Worm (Caenorhabditis elegans) whole organism, late embryonic: ENCODE results near the gene oac-20.

ENCODE experiments used
- C38D4.7 ChIP-seq: fragments of 200-800 bp; sonication (Bioruptor generic); optimal IDR thresholded peaks from 2 replicates; lab custom pipeline; 2018; ENCODE audit warnings: mild to moderate bottlenecking, missing genetic modification characterization, moderate library complexity, missing compliant biosample characterization
- F13H6.1 ChIP-seq: sonication (generic microtip); optimal IDR thresholded peaks from 2 replicates; lab custom pipeline; 2016; ENCODE audit warnings: missing genetic modification characterization, missing compliant biosample characterization
- K02D7.2 ChIP-seq: sonication (generic microtip); optimal IDR thresholded peaks from 2 replicates; lab custom pipeline; 2017; ENCODE audit warnings: mild to moderate bottlenecking, missing genetic modification characterization, missing compliant biosample characterization
- K09A11.1 ChIP-seq: sonication (generic microtip); optimal IDR thresholded peaks from 2 replicates; lab custom pipeline; 2017; ENCODE audit warnings: antibody characterized with exemption, mild to moderate bottlenecking, missing genetic modification characterization, missing compliant biosample characterization; ENCODE audit not compliant: insufficient read depth
- T23F11.4 ChIP-seq: fragments of 200-800 bp; sonication (Bioruptor generic); optimal IDR thresholded peaks from 2 replicates; lab custom pipeline; 2018; ENCODE audit warnings: mild to moderate bottlenecking, missing genetic modification characterization, missing compliant biosample characterization
- ceh-14 ChIP-seq: sonication (generic microtip); optimal IDR thresholded peaks from 2 replicates; lab custom pipeline; 2016; ENCODE audit warnings: missing genotype, missing genetic modification characterization, missing compliant biosample characterization
- ceh-18 ChIP-seq: sonication (generic microtip); optimal IDR thresholded peaks from 2 replicates; lab custom pipeline; 2016; ENCODE audit warnings: missing genetic modification characterization, missing compliant biosample characterization
- ceh-19 ChIP-seq: fragments of 200-800 bp; sonication (Bioruptor generic); optimal IDR thresholded peaks from 2 replicates; lab custom pipeline; 2018; ENCODE audit warnings: mild to moderate bottlenecking, missing genetic modification characterization, missing compliant biosample characterization
- ceh-2 ChIP-seq: sonication (generic microtip); optimal IDR thresholded peaks from 2 replicates; lab custom pipeline; 2016; ENCODE audit warnings: missing genotype, missing genetic modification characterization, missing compliant biosample characterization
- ceh-24 ChIP-seq: sonication (generic microtip); optimal IDR thresholded peaks from 2 replicates; lab custom pipeline; 2016; ENCODE audit warnings: mild to moderate bottlenecking, missing genetic modification characterization, missing compliant biosample characterization
- ceh-30 ChIP-seq: fragments of 150-350 bp; optimal IDR thresholded peaks from 2 replicates; lab custom pipeline; 2014; ENCODE audit warnings: missing biosample characterization, missing genetic modification characterization
- ceh-48 ChIP-seq: sonication (generic microtip); optimal IDR thresholded peaks from 2 replicates; lab custom pipeline; 2016; ENCODE audit warnings: missing genetic modification characterization, inconsistent platforms, missing compliant biosample characterization
- ceh-9 ChIP-seq: sonication (generic microtip); optimal IDR thresholded peaks from 2 replicates; lab custom pipeline; 2016; ENCODE audit warnings: mild to moderate bottlenecking, missing genetic modification characterization, inconsistent platforms, missing compliant biosample characterization
- elt-2 ChIP-seq: sonication (generic microtip); optimal IDR thresholded peaks from 2 replicates; lab custom pipeline; 2016; ENCODE audit warnings: missing genetic modification reagents, missing genetic modification characterization, missing compliant biosample characterization
- ets-4 ChIP-seq: sonication (generic microtip); optimal IDR thresholded peaks from 2 replicates; lab custom pipeline; 2016; ENCODE audit warnings: missing genetic modification characterization, missing compliant biosample characterization
- fax-1 ChIP-seq: sonication (generic microtip); optimal IDR thresholded peaks from 2 replicates; lab custom pipeline; 2016; ENCODE audit warnings: missing genotype, missing genetic modification characterization, missing compliant biosample characterization
- fkh-6 ChIP-seq: sonication (generic microtip); optimal IDR thresholded peaks from 2 replicates; lab custom pipeline; 2016; ENCODE audit warnings: missing genetic modification characterization, missing compliant biosample characterization
- gmeb-2 ChIP-seq: sonication (generic microtip); optimal IDR thresholded peaks from 2 replicates; lab custom pipeline; 2016; ENCODE audit warnings: missing genetic modification characterization, inconsistent platforms, missing compliant biosample characterization
- hlh-13 ChIP-seq: fragments of 200-800 bp; sonication (Bioruptor generic); optimal IDR thresholded peaks from 2 replicates; lab custom pipeline; 2018; ENCODE audit warnings: mild to moderate bottlenecking, missing genetic modification characterization, missing compliant biosample characterization
- hlh-15 ChIP-seq: sonication (generic microtip); optimal IDR thresholded peaks from 2 replicates; lab custom pipeline; 2016; ENCODE audit warnings: missing genetic modification characterization, missing compliant biosample characterization
- hlh-30 ChIP-seq: sonication (generic microtip); optimal IDR thresholded peaks from 2 replicates; lab custom pipeline; 2017; ENCODE audit warnings: antibody characterized with exemption, missing genetic modification characterization, missing compliant biosample characterization; ENCODE audit not compliant: insufficient read depth
- madf-2 ChIP-seq: sonication (generic microtip); optimal IDR thresholded peaks from 2 replicates; lab custom pipeline; 2017; ENCODE audit warnings: missing genetic modification characterization, missing compliant biosample characterization
- mec-3 ChIP-seq: sonication (generic microtip); optimal IDR thresholded peaks from 2 replicates; lab custom pipeline; 2016; ENCODE audit warnings: borderline replicate concordance, missing genetic modification characterization, missing compliant biosample characterization
- nhr-11 ChIP-seq: fragments of 150-350 bp; optimal IDR thresholded peaks from 2 replicates; lab custom pipeline; 2014; ENCODE audit warnings: missing biosample characterization, missing genetic modification characterization
- nhr-232 ChIP-seq: sonication (generic microtip); optimal IDR thresholded peaks from 2 replicates; lab custom pipeline; 2016; ENCODE audit warnings: missing genetic modification characterization, missing compliant biosample characterization
- odd-2 ChIP-seq: sonication (generic microtip); optimal IDR thresholded peaks from 2 replicates; lab custom pipeline; 2017; ENCODE audit warnings: antibody characterized with exemption, mild to moderate bottlenecking, missing genetic modification characterization, missing compliant biosample characterization
- pag-3 ChIP-seq: sonication (generic microtip); optimal IDR thresholded peaks from 2 replicates; lab custom pipeline; 2016; ENCODE audit warnings: missing compliant biosample characterization, missing genetic modification characterization, borderline replicate concordance
- pax-1 ChIP-seq: fragments of 150-350 bp; optimal IDR thresholded peaks from 2 replicates; lab custom pipeline; 2014; ENCODE audit warnings: missing biosample characterization, missing genetic modification characterization
- pha-2 ChIP-seq: sonication (generic microtip); optimal IDR thresholded peaks from 2 replicates; lab custom pipeline; 2017; ENCODE audit warnings: mild to moderate bottlenecking, missing genetic modification characterization, missing compliant biosample characterization
- pqm-1 ChIP-seq: sonication (generic microtip); optimal IDR thresholded peaks from 2 replicates; lab custom pipeline; 2016; ENCODE audit warnings: missing genetic modification characterization, missing compliant biosample characterization
- pros-1 ChIP-seq: fragments of 150-350 bp; optimal IDR thresholded peaks from 2 replicates; lab custom pipeline; 2014; ENCODE audit warnings: missing biosample characterization, missing genetic modification reagents, missing genetic modification characterization
- ref-2 ChIP-seq: sonication (generic microtip); optimal IDR thresholded peaks from 2 replicates; lab custom pipeline; 2016; ENCODE audit warnings: missing genetic modification characterization, missing compliant biosample characterization
- rnt-1 ChIP-seq: sonication (generic microtip); optimal IDR thresholded peaks from 2 replicates; lab custom pipeline; 2016; ENCODE audit warnings: missing genetic modification characterization, missing compliant biosample characterization
- sdc-2 ChIP-seq: sonication (generic microtip); optimal IDR thresholded peaks from 2 replicates; lab custom pipeline; 2016; ENCODE audit warnings: missing genotype, missing genetic modification characterization, missing compliant biosample characterization
- sox-4 ChIP-seq: sonication (generic microtip); optimal IDR thresholded peaks from 2 replicates; lab custom pipeline; 2017; ENCODE audit warnings: mild to moderate bottlenecking, missing genetic modification characterization, inconsistent platforms, missing compliant biosample characterization
- tbx-2 ChIP-seq: sonication (generic microtip); optimal IDR thresholded peaks from 2 replicates; lab custom pipeline; 2016; ENCODE audit warnings: missing genetic modification characterization, missing compliant biosample characterization
- tbx-7 ChIP-seq: sonication (generic microtip); optimal IDR thresholded peaks from 2 replicates; lab custom pipeline; 2016; ENCODE audit warnings: missing genotype, missing genetic modification characterization, missing compliant biosample characterization
- ttx-3 ChIP-seq: sonication (generic microtip); optimal IDR thresholded peaks from 2 replicates; lab custom pipeline; 2016; ENCODE audit warnings: missing genetic modification reagents, missing genetic modification characterization, missing compliant biosample characterization
- unc-42 ChIP-seq: sonication (generic microtip); optimal IDR thresholded peaks from 2 replicates; lab custom pipeline; 2016; ENCODE audit warnings: missing genotype, missing genetic modification characterization, missing compliant biosample characterization
- ztf-16 ChIP-seq: sonication (generic microtip); optimal IDR thresholded peaks from 2 replicates; lab custom pipeline; 2017; ENCODE audit warnings: missing genetic modification characterization, missing compliant biosample characterization

The oac-20 gene

ce11 chrV:15996655-15997186 is 18.2 kb downstream of the oac-20 start, which contains the start of the genes C06C6.9 and C06C6.8:
C06C6.9 (minus strand) TSS chrV:15996755.
C06C6.8 (plus strand) TSS chrV:15997136.
- TF ChIP-seq ceh-30 (tag; lab: Kevin White, UChicago): no peak
- no peak for TF ChIP-seq nhr-232 (tag; lab: Kevin White, UChicago)
- no peak for TF ChIP-seq C38D4.7
- TF ChIP-seq K02D7.2 (tag; lab: Kevin White, UChicago): no peak
- TF ChIP-seq K09A11.1: no peak
- TF ChIP-seq gmeb-2: no peak
- TF ChIP-seq ceh-2: no peak
- TF ChIP-seq ceh-48 (tag; lab: Kevin White, UChicago): no peak
- TF ChIP-seq ceh-18 (tag; lab: Kevin White, UChicago): no peak
- no peak for TF ChIP-seq sdc-2
- no peak for TF ChIP-seq madf-2 (tag; lab: Kevin White, UChicago)
- no peak for TF ChIP-seq tbx-2 (tag; lab: Kevin White, UChicago)
- TF ChIP-seq unc-42 (tag; lab: Kevin White, UChicago): no peak
- no peak for TF ChIP-seq T23F11.4 (GFP tag; lab: Kevin White, UChicago)

- peak; percentile 15 for TF ChIP-seq hlh-30
- no peak for TF ChIP-seq ets-4 (tag; lab: Kevin White, UChicago)
- TF ChIP-seq, all 69 proteins: peak for 1
Measured at ce11 chrV:16000433-16000832, 21.9 kb downstream of the oac-20 start, which contains the start of gene nhr-50. nhr-50 (minus strand) TSS chrV:16000631.

ce11 chrV:16002288-16002687 is 23.8 kb downstream of the oac-20 start, which contains the start of gene nhr-63:
nhr-63 (plus strand) TSS chrV:16002588.
- TF ChIP-seq pag-3 (tag; lab: Kevin White, UChicago): no peak
- no peak for TF ChIP-seq mec-3
- no peak for TF ChIP-seq elt-2 (tag; lab: Kevin White, UChicago)
- TF ChIP-seq ceh-19 (GFP tag; lab: Kevin White, UChicago): no peak
- TF ChIP-seq tbx-7 (tag; lab: Kevin White, UChicago): no peak
- no peak for TF ChIP-seq hlh-15
- TF ChIP-seq sdc-2: no peak
- no peak for TF ChIP-seq ztf-16 (tag; lab: Kevin White, UChicago)
- no peak for TF ChIP-seq fkh-6
- TF ChIP-seq, all 69 proteins: peak for 0

ce11 chrV:16007505-16007904 is 29.0 kb downstream of the oac-20 start, which contains the start of gene str-231:
str-231 (minus strand) TSS chrV:16007605.
- TF ChIP-seq odd-2 (no peak), hlh-13 (GFP tag; lab: Kevin White, UChicago) (no peak), ceh-14 (tag; lab: Kevin White, UChicago) (no peak), ceh-9 (no peak), pqm-1 (no peak), C38D4.7 (no peak), sdc-2 (no peak), rnt-1 (no peak), pha-2 (tag; lab: Kevin White, UChicago) (no peak), pros-1 (tag; lab: Kevin White, UChicago) (no peak), fkh-6 (no peak), ceh-24 (tag; lab: Kevin White, UChicago) (no peak), hlh-30 (no peak), pag-3 (tag; lab: Kevin White, UChicago) (no peak), gmeb-2 (no peak), sox-4 (no peak), tbx-7 (tag; lab: Kevin White, UChicago) (no peak)
- TF ChIP-seq, all 69 proteins: peak for 0

- TF ChIP-seq ttx-3 (no peak), gmeb-2 (no peak), pax-1 (tag; lab: Kevin White, UChicago) (no peak), ref-2 (tag; lab: Kevin White, UChicago) (no peak), rnt-1 (no peak), nhr-11 (tag; lab: Kevin White, UChicago) (no peak), odd-2 (no peak), fax-1 (tag; lab: Kevin White, UChicago) (no peak), F13H6.1 (tag; lab: Kevin White, UChicago) (no peak), pag-3 (tag; lab: Kevin White, UChicago) (no peak)
Measured at ce11 chrV:16009564-16009963, 31.1 kb downstream of the oac-20 start, which contains the start of gene str-233. str-233 (minus strand) TSS chrV:16009664.
